Fruit fly (Drosophila melanogaster) whole organism, adult: ENCODE results near the gene Drsl3.

Experiments used
- CG1620 ChIP-seq: fragments of 200-800 bp; sonication (Bioruptor generic); optimal IDR thresholded peaks from 2 replicates; lab custom pipeline; 2016; ENCODE audit warnings: missing biosample characterization, missing genetic modification characterization
- CG7101 ChIP-seq: fragments of 200-800 bp; sonication (Bioruptor generic); optimal IDR thresholded peaks from 2 replicates; lab custom pipeline; 2018; ENCODE audit warnings: missing biosample characterization, mild to moderate bottlenecking, missing genetic modification characterization, moderate library complexity
- bab1 ChIP-seq: fragments of 200-800 bp; sonication (Bioruptor generic); optimal IDR thresholded peaks from 3 replicates; lab custom pipeline; 2019; ENCODE audit warnings: missing biosample characterization, mild to moderate bottlenecking, missing genetic modification characterization, moderate library complexity
- cnc ChIP-seq, 2 experiments: fragments of >200 bp; optimal IDR thresholded peaks; 2 replicates each; lab custom pipeline; 2017
- kay ChIP-seq: fragments of 200-800 bp; sonication (Bioruptor generic); peaks from one replicate; lab custom pipeline; 2016; ENCODE audit warnings: missing biosample characterization, missing genetic modification characterization, borderline replicate concordance
- toe ChIP-seq: fragments of 200-800 bp; sonication (Bioruptor generic); optimal IDR thresholded peaks from 2 replicates; lab custom pipeline; 2016; ENCODE audit warnings: missing biosample characterization, missing genetic modification characterization

- no peak for TF ChIP-seq toe (GFP tag; lab: Kevin White, UChicago)
- TF ChIP-seq CG1620 (GFP tag; lab: Kevin White, UChicago), result no peak
- no peak for TF ChIP-seq CG7101 (tag; lab: Kevin White, UChicago)
- no peak for TF ChIP-seq cnc (optimal IDR thresholded peaks at IDR 0.05; lab: Kevin White, UChicago)
- TF ChIP-seq kay (GFP tag; lab: Kevin White, UChicago), result no peak
- TF ChIP-seq bab1, result no peak
These were observed 44.1 kb upstream of the Drsl3 start, which contains the start of gene CG14960 for dm6 chr3L:3270736-3271135.
